Worm (Caenorhabditis elegans): Measurements from ENCODE around the gene sup-37.
"Not testable (repeated sequence)": the region's sequence is repeated elsewhere in the genome, so short reads cannot be mapped to it uniquely, and the experiment has no call there.

- not testable (repeated sequence) for TF ChIP-seq ztf-28 (GFP tag; IDR thresholded peaks at IDR 0.05); hmg-20 (GFP tag; IDR thresholded peaks at IDR 0.05); unc-62 (GFP tag; optimal IDR thresholded peaks at IDR 0.05); B0336.3 (GFP tag; IDR thresholded peaks at IDR 0.05); lir-1 (GFP tag; conservative IDR thresholded peaks at IDR 0.05)
Measured at ce11 chrV:8819855-8820254, 33.5 kb downstream of the sup-37 start, which contains the start of gene rpm-1.
